Fruit fly (Drosophila melanogaster) whole organism, embryonic: ENCODE data around the gene CG1309.
A peak's percentile ranks its signal among the peaks of the same experiment; 100 is the strongest.

Experiments used
- Antp ChIP-seq: fragments of 200-800 bp; sonication (Bioruptor generic); optimal IDR thresholded peaks from 3 replicates; lab custom pipeline; 2016; ENCODE audit warnings: missing biosample characterization, missing genetic modification characterization
- BtbVII ChIP-seq: fragments of 200-800 bp; sonication (Bioruptor generic); optimal IDR thresholded peaks from 3 replicates; lab custom pipeline; 2017; ENCODE audit warnings: missing biosample characterization, mild to moderate bottlenecking, missing genetic modification characterization
- CG1024 ChIP-seq: fragments of 200-800 bp; sonication (Bioruptor generic); IDR thresholded peaks from 2 replicates; pipeline ENCODE4 v1.3.6; 2022; ENCODE audit warnings: missing biosample characterization, missing genetic modification characterization
- CG10267 ChIP-seq: fragments of 200-800 bp; sonication (Bioruptor generic); optimal IDR thresholded peaks from 2 replicates; lab custom pipeline; 2018; ENCODE audit warnings: missing biosample characterization, mild to moderate bottlenecking, missing genetic modification characterization, moderate library complexity
- CG10366 ChIP-seq: fragments of 200-800 bp; sonication (Bioruptor generic); IDR thresholded peaks from 2 replicates; pipeline ENCODE4 v1.3.6; 2022; ENCODE audit warnings: missing biosample characterization, missing genetic modification characterization
- CG10654 ChIP-seq: fragments of 200-800 bp; sonication (Bioruptor generic); optimal IDR thresholded peaks from 2 replicates; lab custom pipeline; 2016; ENCODE audit warnings: missing biosample characterization, missing genetic modification characterization
- CG1233 ChIP-seq: fragments of 200-800 bp; sonication (Bioruptor generic); optimal IDR thresholded peaks from 4 replicates; lab custom pipeline; 2018; ENCODE audit warnings: missing biosample characterization, mild to moderate bottlenecking, missing genetic modification characterization
- CG14667 ChIP-seq: fragments of 200-800 bp; sonication (Bioruptor generic); IDR thresholded peaks from 2 replicates; pipeline ENCODE4 v1.3.6; 2022; ENCODE audit warnings: missing biosample characterization, missing genetic modification characterization
- CG1602 ChIP-seq: fragments of 200-800 bp; sonication (Bioruptor generic); optimal IDR thresholded peaks from 3 replicates; lab custom pipeline; 2016; ENCODE audit warnings: missing biosample characterization, missing genetic modification characterization
- CG17568 ChIP-seq: fragments of 200-800 bp; sonication (Bioruptor generic); optimal IDR thresholded peaks from 2 replicates; lab custom pipeline; 2018; ENCODE audit warnings: missing biosample characterization, mild to moderate bottlenecking, missing genetic modification characterization, moderate library complexity
- CG17802 ChIP-seq: fragments of 200-800 bp; sonication (Bioruptor generic); optimal IDR thresholded peaks from 2 replicates; lab custom pipeline; 2018; ENCODE audit warnings: missing biosample characterization, mild to moderate bottlenecking, missing genetic modification characterization, moderate library complexity
- CG1792 ChIP-seq: fragments of 200-800 bp; sonication (Bioruptor generic); optimal IDR thresholded peaks from 2 replicates; lab custom pipeline; 2016; ENCODE audit warnings: missing biosample characterization, missing genetic modification characterization
- CG18764 ChIP-seq: fragments of 200-800 bp; sonication (Bioruptor generic); optimal IDR thresholded peaks from 3 replicates; lab custom pipeline; 2016; ENCODE audit warnings: missing biosample characterization, missing genetic modification characterization
- CG33557 ChIP-seq: fragments of 200-800 bp; sonication (Bioruptor generic); optimal IDR thresholded peaks from 2 replicates; lab custom pipeline; 2019; ENCODE audit warnings: missing biosample characterization, mild to moderate bottlenecking, missing genetic modification characterization, moderate library complexity
- CG34422 ChIP-seq: fragments of 200-800 bp; sonication (Bioruptor generic); IDR thresholded peaks from 3 replicates; pipeline ENCODE4 v1.3.6; 2022; ENCODE audit warnings: missing biosample characterization, missing genetic modification characterization
- CG3847 ChIP-seq: fragments of 200-800 bp; sonication (Bioruptor generic); IDR thresholded peaks from 2 replicates; pipeline ENCODE4 v1.3.6; 2022; ENCODE audit warnings: missing biosample characterization, missing genetic modification characterization
- CG43689 ChIP-seq: fragments of 200-800 bp; sonication (Bioruptor generic); IDR thresholded peaks from 2 replicates; pipeline ENCODE4 v1.3.6; 2022; ENCODE audit warnings: missing biosample characterization, missing genetic modification characterization
- CG4854 ChIP-seq: fragments of 200-800 bp; sonication (Bioruptor generic); optimal IDR thresholded peaks from 2 replicates; lab custom pipeline; 2016; ENCODE audit warnings: missing biosample characterization, missing genetic modification characterization, inconsistent platforms
- CG5953 ChIP-seq: fragments of 200-800 bp; sonication (Bioruptor generic); IDR thresholded peaks from 2 replicates; pipeline ENCODE4 v1.3.6; 2022; ENCODE audit warnings: missing biosample characterization, missing genetic modification characterization
- CG6175 ChIP-seq: fragments of 200-800 bp; sonication (Bioruptor generic); IDR thresholded peaks from 3 replicates; pipeline ENCODE4 v1.3.6; 2022; ENCODE audit warnings: missing biosample characterization, missing genetic modification characterization
- CG6689 ChIP-seq: fragments of 200-800 bp; sonication (Bioruptor generic); IDR thresholded peaks from 2 replicates; pipeline ENCODE4 v1.3.6; 2022; ENCODE audit warnings: missing biosample characterization, missing genetic modification characterization
- CG7987 ChIP-seq: fragments of 200-800 bp; sonication (Bioruptor generic); optimal IDR thresholded peaks from 2 replicates; lab custom pipeline; 2018; ENCODE audit warnings: missing biosample characterization, mild to moderate bottlenecking, missing genetic modification characterization, moderate library complexity
- CG9609 ChIP-seq: fragments of 200-800 bp; sonication (Bioruptor generic); optimal IDR thresholded peaks from 3 replicates; lab custom pipeline; 2016; ENCODE audit warnings: missing biosample characterization, missing genetic modification characterization
- CG9876 ChIP-seq: fragments of 200-800 bp; sonication (Bioruptor generic); optimal IDR thresholded peaks from 2 replicates; lab custom pipeline; 2016; ENCODE audit warnings: missing biosample characterization, missing genetic modification characterization
- Chrac-16 ChIP-seq: fragments of 200-800 bp; sonication (Bioruptor generic); optimal IDR thresholded peaks from 3 replicates; lab custom pipeline; 2016; ENCODE audit warnings: missing biosample characterization, missing genetic modification characterization
- CrebB ChIP-seq: fragments of 200-800 bp; sonication (Bioruptor generic); optimal IDR thresholded peaks from 3 replicates; lab custom pipeline; 2018; ENCODE audit warnings: missing biosample characterization, mild to moderate bottlenecking, missing genetic modification characterization
- D19A ChIP-seq: fragments of 200-800 bp; optimal IDR thresholded peaks from 3 replicates; lab custom pipeline; 2019; ENCODE audit warnings: missing biosample characterization, mild to moderate bottlenecking, missing genetic modification characterization, moderate library complexity
- D19B ChIP-seq: fragments of 200-800 bp; sonication (Bioruptor generic); optimal IDR thresholded peaks from 2 replicates; lab custom pipeline; 2017; ENCODE audit warnings: missing biosample characterization, mild to moderate bottlenecking, missing genetic modification characterization
- Dip2 ChIP-seq: fragments of 200-800 bp; sonication (Bioruptor generic); IDR thresholded peaks from 2 replicates; pipeline ENCODE4 v1.3.6; 2022; ENCODE audit warnings: missing biosample characterization, missing genetic modification characterization
- Doc3 ChIP-seq: fragments of 200-800 bp; sonication (Bioruptor generic); IDR thresholded peaks from 3 replicates; pipeline ENCODE4 v1.3.6; 2022; ENCODE audit warnings: missing biosample characterization, missing genetic modification characterization; ENCODE audit not compliant: partially characterized antibody
- HLH4C ChIP-seq: fragments of 200-800 bp; sonication (Bioruptor generic); IDR thresholded peaks from 3 replicates; pipeline ENCODE4 v1.3.6; 2022; ENCODE audit warnings: missing biosample characterization, missing genetic modification characterization; ENCODE audit not compliant: partially characterized antibody
- HmgD ChIP-seq: fragments of 200-800 bp; sonication (Bioruptor generic); optimal IDR thresholded peaks from 3 replicates; lab custom pipeline; 2016; ENCODE audit warnings: missing biosample characterization, missing genetic modification characterization
- Hr39 ChIP-seq: fragments of >200 bp; optimal IDR thresholded peaks from 2 replicates; lab custom pipeline; 2017
- Lim3 ChIP-seq: fragments of 200-800 bp; sonication (Bioruptor generic); IDR thresholded peaks from 2 replicates; pipeline ENCODE4 v1.3.6; 2022; ENCODE audit warnings: missing biosample characterization, missing genetic modification characterization
- MESR4 ChIP-seq: fragments of 200-800 bp; sonication (Bioruptor generic); optimal IDR thresholded peaks from 2 replicates; lab custom pipeline; 2018; ENCODE audit warnings: missing biosample characterization, mild to moderate bottlenecking, missing genetic modification characterization, moderate library complexity
- YL-1 ChIP-seq: fragments of 200-800 bp; sonication (Bioruptor generic); optimal IDR thresholded peaks from 3 replicates; lab custom pipeline; 2017; ENCODE audit warnings: missing biosample characterization, mild to moderate bottlenecking, missing genetic modification characterization
- bsh ChIP-seq, 2 experiments: fragments of 200-800 bp; sonication (Bioruptor generic); optimal IDR thresholded peaks; 2 replicates each; lab custom pipeline; 2017 to 2018; ENCODE audit warnings: mild to moderate bottlenecking in 2 of 2, missing biosample characterization in 2 of 2, missing genetic modification characterization in 2 of 2, moderate library complexity in 1 of 2
- btn ChIP-seq: fragments of 200-800 bp; sonication (Bioruptor generic); optimal IDR thresholded peaks from 2 replicates; lab custom pipeline; 2016; ENCODE audit warnings: missing biosample characterization, missing genetic modification characterization
- chn ChIP-seq: fragments of 200-800 bp; sonication (Bioruptor generic); optimal IDR thresholded peaks from 2 replicates; lab custom pipeline; 2016; ENCODE audit warnings: missing biosample characterization, missing genetic modification characterization
- ci ChIP-seq: fragments of 200-800 bp; sonication (Bioruptor generic); IDR thresholded peaks from 3 replicates; pipeline ENCODE4 v1.3.6; 2022; ENCODE audit warnings: missing biosample characterization, missing genetic modification characterization
- croc ChIP-seq: fragments of 200-800 bp; sonication (Bioruptor generic); conservative IDR thresholded peaks from 3 replicates; pipeline ENCODE4 v1.3.6; 2022; ENCODE audit warnings: missing biosample characterization, missing genetic modification characterization
- dmrt99B ChIP-seq: fragments of 200-800 bp; sonication (Bioruptor generic); optimal IDR thresholded peaks from 2 replicates; lab custom pipeline; 2018; ENCODE audit warnings: missing biosample characterization, mild to moderate bottlenecking, missing genetic modification characterization, moderate library complexity
- eve ChIP-seq, 2 experiments: fragments of >200 bp; optimal IDR thresholded peaks; 2 replicates each; lab custom pipeline; 2017; ENCODE audit warnings: missing biosample characterization in 2 of 2, missing genetic modification characterization in 2 of 2
- fu2 ChIP-seq: fragments of 200-800 bp; sonication (Bioruptor generic); optimal IDR thresholded peaks from 2 replicates; lab custom pipeline; 2016; ENCODE audit warnings: missing biosample characterization, missing genetic modification characterization
- h ChIP-seq: fragments of >200 bp; optimal IDR thresholded peaks from 2 replicates; lab custom pipeline; 2017
- hb ChIP-seq: fragments of 200-800 bp; sonication (Bioruptor generic); IDR thresholded peaks from 3 replicates; pipeline ENCODE4 v1.3.6; 2022; ENCODE audit warnings: missing biosample characterization, missing genetic modification characterization; ENCODE audit not compliant: partially characterized antibody
- hkb ChIP-seq, 2 experiments: fragments of 200-800 bp in 1 of 2; fragments of >200 bp in 1 of 2; sonication (Bioruptor generic) in 1 of 2; IDR thresholded peaks in 1 of 2; optimal IDR thresholded peaks in 1 of 2; 2 replicates each; pipeline versions ENCODE4 v1.3.6 to Lab custom; 2017 to 2022; ENCODE audit warnings: missing biosample characterization in 1 of 2, missing genetic modification characterization in 1 of 2
- jigr1 ChIP-seq: fragments of 200-800 bp; sonication (Bioruptor generic); IDR thresholded peaks from 3 replicates; pipeline ENCODE4 v1.3.6; 2022; ENCODE audit warnings: missing biosample characterization, missing genetic modification characterization
- nom ChIP-seq: fragments of 200-800 bp; sonication (Bioruptor generic); optimal IDR thresholded peaks from 2 replicates; lab custom pipeline; 2017; ENCODE audit warnings: missing biosample characterization, missing genetic modification characterization, mild to moderate bottlenecking, moderate library complexity, missing genetic modification reagents
- rib ChIP-seq: fragments of 200-800 bp; sonication (Bioruptor generic); IDR thresholded peaks from 2 replicates; pipeline ENCODE4 v1.3.6; 2022; ENCODE audit warnings: missing biosample characterization, missing genetic modification characterization
- salm ChIP-seq: fragments of 200-800 bp; sonication (Bioruptor generic); optimal IDR thresholded peaks from 2 replicates; lab custom pipeline; 2018; ENCODE audit warnings: missing biosample characterization, mild to moderate bottlenecking, missing genetic modification characterization
- unpg ChIP-seq: fragments of 200-800 bp; sonication (Bioruptor generic); optimal IDR thresholded peaks from 3 replicates; lab custom pipeline; 2018; ENCODE audit warnings: missing biosample characterization, mild to moderate bottlenecking, missing genetic modification characterization, moderate library complexity

Gene CG1309

dm6 chr3L:4292120-4292697 is 33.0 kb downstream of the CG1309 start, which contains the start of the genes CG15012 and Fdx2 (continued):
- TF ChIP-seq croc: no peak
- TF ChIP-seq CG9609 (GFP tag; lab: Kevin White, UChicago): peak; percentile 32
- peak; percentile 93 for TF ChIP-seq YL-1 (GFP tag; lab: Kevin White, UChicago)
- no peak for TF ChIP-seq h (lab: Kevin White, UChicago)
- no peak for TF ChIP-seq D19A (tag; lab: Kevin White, UChicago)
- TF ChIP-seq CG17802 (tag; lab: Kevin White, UChicago): peak; percentile 88
- no peak for TF ChIP-seq BtbVII
- TF ChIP-seq CG10267 (tag; lab: Kevin White, UChicago): peak; percentile 74
- no peak for TF ChIP-seq hkb (optimal IDR thresholded peaks at IDR 0.05; lab: Kevin White, UChicago)
- no peak for TF ChIP-seq hkb (GFP tag; IDR thresholded peaks at IDR 0.05; lab: Robert Waterston, UW)
- no peak for TF ChIP-seq CG10654 (GFP tag; lab: Kevin White, UChicago)
- no peak for TF ChIP-seq CG34422 (GFP tag; lab: Robert Waterston, UW)
- TF ChIP-seq CG6175 (GFP tag; lab: Robert Waterston, UW): no peak
- TF ChIP-seq rib (GFP tag; lab: Robert Waterston, UW): no peak
- TF ChIP-seq salm (tag; lab: Kevin White, UChicago): no peak
- TF ChIP-seq CG4854: peak; percentile 20
- TF ChIP-seq dmrt99B: no peak
- TF ChIP-seq CG6689 (GFP tag; lab: Robert Waterston, UW): no peak
- no peak for TF ChIP-seq Doc3 (GFP tag; lab: Robert Waterston, UW)
- peak; percentile 84 for TF ChIP-seq MESR4
- no peak for TF ChIP-seq CG7987 (GFP tag; lab: Kevin White, UChicago)
- TF ChIP-seq fu2 (GFP tag; lab: Kevin White, UChicago): no peak
- no peak for TF ChIP-seq chn
- TF ChIP-seq Hr39 (lab: Kevin White, UChicago): no peak
- TF ChIP-seq nom (GFP tag; lab: Kevin White, UChicago): no peak
- no peak for TF ChIP-seq eve (GFP tag; optimal IDR thresholded peaks at IDR 0.05; lab: Kevin White, UChicago)
- no peak for TF ChIP-seq hb (GFP tag; lab: Robert Waterston, UW)
- no peak for TF ChIP-seq HLH4C (GFP tag; lab: Robert Waterston, UW)
- TF ChIP-seq CG14667 (GFP tag; lab: Robert Waterston, UW): no peak
- TF ChIP-seq CG3847: peak; percentile 43
- no peak for TF ChIP-seq CrebB
- TF ChIP-seq CG5953: no peak
- no peak for TF ChIP-seq CG1024
- TF ChIP-seq ci (GFP tag; lab: Robert Waterston, UW): peak; percentile 13; the same call in 1 of the 3 replicates
- no peak for TF ChIP-seq CG43689
- no peak for TF ChIP-seq D19B (GFP tag; lab: Kevin White, UChicago)
- TF ChIP-seq CG33557 (GFP tag; lab: Kevin White, UChicago): no peak
- no peak for TF ChIP-seq btn (GFP tag; lab: Kevin White, UChicago)
- TF ChIP-seq CG10366: peak; percentile 44
- peak; percentile 17 for TF ChIP-seq HmgD (GFP tag; lab: Kevin White, UChicago)
- peak in 1 of 2 experiments; percentile 1 for TF ChIP-seq bsh (GFP tag; optimal IDR thresholded peaks at IDR 0.05; lab: Kevin White, UChicago)
- no peak for TF ChIP-seq CG17568 (GFP tag; lab: Kevin White, UChicago)
- TF ChIP-seq unpg (GFP tag; lab: Kevin White, UChicago): peak; percentile 23
- TF ChIP-seq CG1233 (GFP tag; lab: Kevin White, UChicago): no peak
- no peak for TF ChIP-seq CG9876 (GFP tag; lab: Kevin White, UChicago)
- no peak for TF ChIP-seq Dip2
- no peak for TF ChIP-seq CG1602 (GFP tag; lab: Kevin White, UChicago)
- TF ChIP-seq Lim3 (GFP tag; lab: Robert Waterston, UW): no peak
- no peak for TF ChIP-seq jigr1 (GFP tag; lab: Robert Waterston, UW)
- peak; percentile 1 for TF ChIP-seq Chrac-16 (GFP tag; lab: Kevin White, UChicago)
- TF ChIP-seq Antp (GFP tag; lab: Kevin White, UChicago): no peak
- no peak for TF ChIP-seq CG1792 (GFP tag; lab: Kevin White, UChicago)
- TF ChIP-seq CG18764 (GFP tag; lab: Kevin White, UChicago): no peak
